Fruit fly (Drosophila melanogaster) Kc167 (cell line): ENCODE data around the gene CG34256.

Experiments
- Myc ChIP-seq: fragments of >200 bp; optimal IDR thresholded peaks from 2 replicates; lab custom pipeline; 2017; ENCODE audit warnings: missing external identifiers
- Sin3A ChIP-seq: fragments of >200 bp; optimal IDR thresholded peaks from 2 replicates; lab custom pipeline; 2018; ENCODE audit warnings: missing external identifiers
- h ChIP-seq: fragments of >200 bp; optimal IDR thresholded peaks from 3 replicates; lab custom pipeline; 2018; ENCODE audit warnings: missing external identifiers
- insv ChIP-seq: fragments of >200 bp; optimal IDR thresholded peaks from 3 replicates; lab custom pipeline; 2018; ENCODE audit warnings: missing external identifiers
- psq ChIP-seq: fragments of >200 bp; optimal IDR thresholded peaks from 2 replicates; lab custom pipeline; 2017; ENCODE audit warnings: missing external identifiers
- ttk ChIP-seq: sonication (Bioruptor generic); optimal IDR thresholded peaks from 2 replicates; lab custom pipeline; 2017; ENCODE audit warnings: missing external identifiers

The CG34256 gene

dm6 chr3L:19019308-19019749 is 29.7 kb upstream of the CG34256 start:
- TF ChIP-seq h (no peak), Sin3A (lab: Kevin White, UChicago) (no peak)

- no peak for TF ChIP-seq Myc (lab: Kevin White, UChicago)
- no peak for TF ChIP-seq psq
- no peak for TF ChIP-seq ttk (lab: Kevin White, UChicago)
- no peak for TF ChIP-seq Sin3A (lab: Kevin White, UChicago)
- TF ChIP-seq insv = no peak
- TF ChIP-seq h = no peak
These were observed 28.8 kb upstream of the CG34256 start for dm6 chr3L:19018440-19018839.

DNA sequence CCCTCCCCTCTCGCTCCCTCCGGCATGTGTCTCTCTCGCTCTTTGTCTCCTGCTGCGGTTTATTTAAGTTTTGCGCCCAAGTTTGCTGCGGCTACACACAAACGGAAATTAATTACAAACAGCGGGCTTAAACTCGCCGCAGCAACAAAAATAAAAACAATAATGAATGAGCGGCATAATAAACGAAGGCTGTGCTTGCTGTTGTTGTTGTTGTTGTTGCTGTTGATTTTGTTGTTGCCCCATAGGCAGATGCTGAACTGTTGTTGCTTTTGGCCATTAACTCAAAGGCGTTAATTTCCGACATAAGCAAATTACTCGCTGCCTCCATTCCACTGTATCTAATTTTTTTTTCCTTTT is 27.2 kb upstream of the CG34256 start:
- TF ChIP-seq psq (no peak), Sin3A (lab: Kevin White, UChicago) (no peak), ttk (lab: Kevin White, UChicago) (no peak), insv (no peak)

dm6 chr3L:19016133-19016804 is 26.7 kb upstream of the CG34256 start:
- no peak for TF ChIP-seq Myc (lab: Kevin White, UChicago)
- no peak for TF ChIP-seq psq
- TF ChIP-seq h = no peak
- TF ChIP-seq Sin3A (lab: Kevin White, UChicago) = no peak
- no peak for TF ChIP-seq insv
- no peak for TF ChIP-seq ttk (lab: Kevin White, UChicago)

DNA sequence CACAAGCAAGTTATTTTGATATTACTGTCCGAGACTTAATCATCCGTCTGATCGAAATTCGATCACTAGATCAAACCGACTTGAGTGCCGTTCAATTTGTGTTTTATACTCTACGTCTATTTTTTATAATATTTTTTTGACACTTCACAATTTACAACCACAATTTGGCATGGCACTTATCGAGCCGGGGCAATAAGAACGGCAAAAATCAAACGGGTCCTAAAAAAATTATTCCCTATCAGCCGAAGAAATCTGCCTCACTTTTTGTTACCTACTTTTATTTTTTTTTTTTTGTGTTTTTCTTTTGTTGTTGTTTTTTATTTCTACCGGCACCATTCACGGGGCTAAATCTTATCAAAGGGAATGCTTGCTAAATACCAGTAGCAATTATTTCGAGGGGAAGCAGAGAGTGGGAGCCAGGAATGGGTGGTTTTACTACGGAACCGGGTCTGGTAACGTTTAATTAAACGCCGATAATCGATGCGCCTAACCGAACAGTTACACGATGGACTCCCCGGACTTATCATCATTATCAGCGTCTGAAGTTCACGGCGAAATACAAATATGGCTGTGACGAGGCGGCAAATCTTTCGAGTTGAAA is 25.9 kb upstream of the CG34256 start:
- TF ChIP-seq h (no peak), Sin3A (lab: Kevin White, UChicago) (no peak), psq (no peak), Myc (lab: Kevin White, UChicago) (no peak), insv (no peak), ttk (lab: Kevin White, UChicago) (no peak)

- TF ChIP-seq h = no peak
- no peak for TF ChIP-seq Myc (lab: Kevin White, UChicago)
- TF ChIP-seq Sin3A (lab: Kevin White, UChicago) = no peak
- TF ChIP-seq insv = no peak
- TF ChIP-seq psq = no peak
- no peak for TF ChIP-seq ttk (lab: Kevin White, UChicago)
These were observed 25.2 kb upstream of the CG34256 start for dm6 chr3L:19014802-19015201.

dm6 chr3L:19014090-19014489 is 24.5 kb upstream of the CG34256 start:
- TF ChIP-seq h (no peak), Sin3A (lab: Kevin White, UChicago) (no peak), psq (no peak), insv (no peak)

DNA sequence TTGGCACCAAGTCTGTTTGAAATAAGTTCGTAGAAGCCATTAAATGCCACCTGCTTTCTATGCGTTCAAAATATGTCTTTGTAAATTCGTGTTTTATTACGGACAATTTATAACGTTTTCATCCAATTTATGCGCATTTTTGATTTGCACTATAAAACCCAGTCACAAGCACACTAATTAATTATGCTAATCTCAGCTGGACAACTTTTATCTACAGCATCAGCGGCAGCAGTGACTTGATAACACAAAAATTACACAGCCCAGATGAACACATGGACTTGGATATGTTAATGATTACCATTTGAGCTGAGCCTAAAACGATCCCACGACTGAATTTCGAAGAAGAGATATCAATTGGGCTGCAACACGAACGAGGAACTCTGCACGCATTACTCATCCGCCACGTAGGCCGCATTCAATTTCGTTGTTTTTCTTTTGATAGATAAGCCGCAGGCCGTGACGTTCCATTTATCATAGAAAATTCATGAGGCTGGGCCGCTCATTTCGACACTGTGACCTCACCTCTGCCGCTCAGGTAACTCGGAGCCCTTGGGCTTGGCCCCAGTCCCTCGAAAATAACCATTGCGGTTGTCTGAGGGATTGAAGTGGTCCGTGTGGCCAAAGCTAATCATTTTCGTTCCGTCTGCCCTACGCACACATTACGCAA is 23.6 kb upstream of the CG34256 start:
- TF ChIP-seq insv (no peak), Sin3A (lab: Kevin White, UChicago) (no peak), h (no peak), psq (no peak), ttk (lab: Kevin White, UChicago) (no peak), Myc (lab: Kevin White, UChicago) (no peak)

dm6 chr3L:19011174-19011573 is 21.6 kb upstream of the CG34256 start:
- TF ChIP-seq psq = no peak

DNA sequence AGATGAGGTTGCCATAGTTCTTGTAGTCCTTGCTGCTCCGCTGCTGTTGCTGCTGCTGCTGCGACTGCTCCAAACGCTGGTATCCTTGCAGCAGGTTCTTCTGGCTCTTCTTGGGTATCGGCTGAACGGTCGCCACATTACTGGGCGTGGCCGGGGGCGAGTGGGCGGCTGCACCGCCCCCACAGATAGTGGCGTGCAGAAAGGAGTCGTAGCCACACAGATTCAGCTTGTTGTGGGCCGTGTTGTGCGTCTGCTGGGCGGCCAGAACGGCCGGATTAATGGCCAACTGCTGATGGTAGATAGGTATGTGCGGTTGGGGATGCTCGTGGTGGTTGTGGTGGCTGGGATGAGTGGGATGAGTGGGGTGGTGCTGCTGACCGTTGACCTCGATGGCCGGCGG is 15.8 kb upstream of the CG34256 start:
- TF ChIP-seq Sin3A (lab: Kevin White, UChicago) = no peak
- no peak for TF ChIP-seq ttk (lab: Kevin White, UChicago)
- no peak for TF ChIP-seq Myc (lab: Kevin White, UChicago)
- TF ChIP-seq psq = no peak
- no peak for TF ChIP-seq h
- no peak for TF ChIP-seq insv

DNA sequence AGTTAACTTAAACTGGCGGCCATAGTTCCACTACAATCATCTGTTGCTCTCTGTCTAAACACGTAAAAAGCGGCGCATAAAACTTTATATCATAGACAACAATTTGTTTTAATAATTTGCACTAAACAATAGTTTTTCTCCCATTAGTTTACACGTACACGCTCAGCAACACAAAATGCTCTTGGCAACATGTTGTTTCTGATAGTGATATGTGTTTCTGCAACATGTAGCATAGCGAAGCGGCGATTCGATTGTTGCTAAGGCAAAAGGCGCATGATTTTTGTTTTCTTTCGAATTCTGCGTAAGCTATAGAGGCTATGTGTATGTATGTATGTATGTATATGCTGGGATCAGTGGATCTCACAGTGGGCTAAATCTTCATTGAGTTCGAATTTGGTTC is 14.5 kb upstream of the CG34256 start:
- no peak for TF ChIP-seq h
- no peak for TF ChIP-seq Myc (lab: Kevin White, UChicago)
- no peak for TF ChIP-seq psq
- no peak for TF ChIP-seq Sin3A (lab: Kevin White, UChicago)
- TF ChIP-seq insv = no peak
- TF ChIP-seq ttk (lab: Kevin White, UChicago) = no peak

dm6 chr3L:19003220-19003619 is 13.6 kb upstream of the CG34256 start, which contains the start of gene SmydA-2:
SmydA-2 (minus strand) TSS chr3L:19003252.
- TF ChIP-seq Sin3A (lab: Kevin White, UChicago) (no peak), Myc (lab: Kevin White, UChicago) (no peak), h (no peak), ttk (lab: Kevin White, UChicago) (no peak)

DNA sequence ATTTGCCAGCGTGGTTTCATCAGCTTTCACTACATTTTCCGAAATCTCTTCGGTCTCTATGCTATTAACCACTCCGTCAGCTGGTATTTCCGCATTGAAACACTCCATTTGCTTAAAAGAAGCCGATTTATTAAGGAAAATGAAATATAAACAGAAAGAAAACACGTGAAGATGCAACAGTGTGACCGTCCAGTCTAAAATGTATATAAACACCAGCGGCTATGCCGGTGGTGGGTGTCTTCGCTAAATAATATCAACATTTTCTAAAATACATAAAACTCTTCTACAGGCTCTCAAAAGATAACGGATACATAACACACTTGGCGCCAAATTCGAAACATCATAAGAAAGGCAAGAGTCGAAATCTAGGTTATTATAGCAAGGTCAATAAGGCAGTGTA is 10.8 kb upstream of the CG34256 start, which contains the start of gene CG3808:
CG3808 (minus strand) TSS at position 196 of the 400 bp plus-strand sequence.
- TF ChIP-seq ttk (lab: Kevin White, UChicago) (no peak), Myc (lab: Kevin White, UChicago) (no peak), Sin3A (lab: Kevin White, UChicago) (no peak), insv (no peak), psq (no peak), h (no peak)
